Fruit fly (Drosophila melanogaster) whole organism, wandering third instar larva: ENCODE results near the gene beta-Man.
A peak's percentile ranks its signal among the peaks of the same experiment; 100 is the strongest.

Experiments used
- Abd-B ChIP-seq: fragments of >200 bp; optimal IDR thresholded peaks from 2 replicates; lab custom pipeline; 2017; ENCODE audit warnings: missing biosample characterization, missing genetic modification characterization
- CG32264 ChIP-seq: fragments of 200-800 bp; sonication (Bioruptor generic); optimal IDR thresholded peaks from 2 replicates; lab custom pipeline; 2016; ENCODE audit warnings: missing biosample characterization, missing genetic modification characterization
- CG9705 ChIP-seq: fragments of 200-800 bp; sonication (Bioruptor generic); optimal IDR thresholded peaks from 2 replicates; lab custom pipeline; 2018; ENCODE audit warnings: missing biosample characterization, mild to moderate bottlenecking, missing genetic modification characterization
- CrebA ChIP-seq: fragments of 200-800 bp; sonication (Bioruptor generic); optimal IDR thresholded peaks from 2 replicates; lab custom pipeline; 2016; ENCODE audit warnings: missing biosample characterization, mild to moderate bottlenecking, missing genetic modification characterization, borderline replicate concordance
- Dfd ChIP-seq: fragments of >200 bp; optimal IDR thresholded peaks from 2 replicates; lab custom pipeline; 2017; ENCODE audit warnings: missing biosample characterization, missing genetic modification characterization
- Dif ChIP-seq: fragments of 200-275, 200-300 bp; sonication (Bioruptor generic); optimal IDR thresholded peaks from 2 replicates; lab custom pipeline; 2018; ENCODE audit warnings: missing biosample characterization, missing genetic modification characterization; ENCODE audit not compliant: partially characterized antibody
- GATAd ChIP-seq: sonication (Bioruptor generic); optimal IDR thresholded peaks from 2 replicates; lab custom pipeline; 2016; ENCODE audit warnings: missing biosample characterization, missing genetic modification characterization
- HLH106 ChIP-seq: fragments of 200-800 bp; optimal IDR thresholded peaks from 3 replicates; lab custom pipeline; 2019; ENCODE audit warnings: missing biosample characterization, mild to moderate bottlenecking, missing genetic modification characterization, moderate library complexity
- Hnf4 ChIP-seq: fragments of 200-800 bp; sonication (Bioruptor generic); optimal IDR thresholded peaks from 2 replicates; lab custom pipeline; 2016; ENCODE audit warnings: missing biosample characterization, mild to moderate bottlenecking, missing genetic modification characterization
- Hr78 ChIP-seq: fragments of >200 bp; optimal IDR thresholded peaks from 2 replicates; lab custom pipeline; 2017; ENCODE audit warnings: missing biosample characterization, missing genetic modification characterization
- Hr83 ChIP-seq: fragments of 200-300 bp; sonication (Bioruptor generic); optimal IDR thresholded peaks from 2 replicates; lab custom pipeline; 2016; ENCODE audit warnings: missing biosample characterization, mild to moderate bottlenecking, missing genetic modification characterization, moderate library complexity; ENCODE audit not compliant: poor library complexity, severe bottlenecking
- Jra ChIP-seq: sonication (Bioruptor generic); optimal IDR thresholded peaks from 2 replicates; lab custom pipeline; 2016; ENCODE audit warnings: missing biosample characterization, missing genetic modification characterization
- Mio ChIP-seq: sonication (Bioruptor generic); optimal IDR thresholded peaks from 2 replicates; lab custom pipeline; 2016; ENCODE audit warnings: missing biosample characterization, missing genetic modification characterization
- Myc ChIP-seq: fragments of >200 bp; optimal IDR thresholded peaks from 2 replicates; lab custom pipeline; 2017
- N ChIP-seq: fragments of >200 bp; optimal IDR thresholded peaks from 2 replicates; lab custom pipeline; 2018; ENCODE audit warnings: missing biosample characterization, missing external identifiers, missing genetic modification characterization
- OdsH ChIP-seq: fragments of 200-800 bp; sonication (Bioruptor generic); optimal IDR thresholded peaks from 2 replicates; lab custom pipeline; 2016; ENCODE audit warnings: missing biosample characterization, mild to moderate bottlenecking, missing genetic modification characterization
- Rel ChIP-seq, 2 experiments: fragments of 200-800 bp; sonication (Bioruptor generic) in 1 of 2; optimal IDR thresholded peaks; 2 replicates in 1 of 2; 3 replicates in 1 of 2; lab custom pipeline; 2016 to 2019; ENCODE audit warnings: mild to moderate bottlenecking in 2 of 2, missing biosample characterization in 2 of 2, missing genetic modification characterization in 2 of 2, moderate library complexity in 1 of 2
- Sp1 ChIP-seq: fragments of 200-800 bp; sonication (Bioruptor generic); optimal IDR thresholded peaks from 3 replicates; lab custom pipeline; 2019; ENCODE audit warnings: missing biosample characterization, mild to moderate bottlenecking, missing genetic modification characterization, moderate library complexity
- Vsx2 ChIP-seq: fragments of 200-300, 225-300 bp; sonication (Bioruptor generic); optimal IDR thresholded peaks from 2 replicates; lab custom pipeline; 2018; ENCODE audit warnings: missing biosample characterization, missing genetic modification characterization; ENCODE audit not compliant: partially characterized antibody
- br ChIP-seq: fragments of 200-800 bp; sonication (Bioruptor generic); optimal IDR thresholded peaks from 2 replicates; lab custom pipeline; 2016; ENCODE audit warnings: missing biosample characterization, missing genetic modification characterization
- brk ChIP-seq: fragments of 200-800 bp; sonication (Bioruptor generic); optimal IDR thresholded peaks from 2 replicates; lab custom pipeline; 2016; ENCODE audit warnings: missing biosample characterization, mild to moderate bottlenecking, missing genetic modification characterization
- dl ChIP-seq, 2 experiments: fragments of 175-275, 200-275 bp in 1 of 2; fragments of 200-275 bp in 1 of 2; sonication (Bioruptor generic); optimal IDR thresholded peaks; lab custom pipeline; 2018; ENCODE audit warnings: mild to moderate bottlenecking in 2 of 2, missing biosample characterization in 2 of 2, missing genetic modification characterization in 2 of 2, moderate library complexity in 2 of 2; ENCODE audit not compliant: partially characterized antibody in 2 of 2, insufficient read depth in 1 of 2
- dmrt93B ChIP-seq: fragments of 200-800 bp; sonication (Bioruptor generic); optimal IDR thresholded peaks from 2 replicates; lab custom pipeline; 2018; ENCODE audit warnings: missing biosample characterization, mild to moderate bottlenecking, missing genetic modification characterization
- dsf ChIP-seq: sonication (Bioruptor generic); optimal IDR thresholded peaks from 2 replicates; lab custom pipeline; 2016; ENCODE audit warnings: missing biosample characterization, missing genetic modification characterization, borderline replicate concordance
- ey ChIP-seq: fragments of 200-800 bp; sonication (Bioruptor generic); optimal IDR thresholded peaks from 2 replicates; lab custom pipeline; 2016; ENCODE audit warnings: missing biosample characterization, missing genetic modification characterization
- foxo ChIP-seq, 2 experiments: fragments of 200-800 bp; sonication (Bioruptor generic); optimal IDR thresholded peaks; 2 replicates in 1 of 2; 3 replicates in 1 of 2; lab custom pipeline; 2016 to 2017; ENCODE audit warnings: missing biosample characterization in 2 of 2, missing genetic modification characterization in 2 of 2
- fru ChIP-seq: fragments of 200-800 bp; sonication (Bioruptor generic); optimal IDR thresholded peaks from 3 replicates; lab custom pipeline; 2016; ENCODE audit warnings: missing biosample characterization, mild to moderate bottlenecking, missing genetic modification characterization
- h ChIP-seq: fragments of 200-800 bp; sonication (Bioruptor generic); optimal IDR thresholded peaks from 3 replicates; lab custom pipeline; 2016; ENCODE audit warnings: missing biosample characterization, mild to moderate bottlenecking, missing genetic modification characterization
- jim ChIP-seq: fragments of 175-275, 200-325 bp; sonication (Bioruptor generic); optimal IDR thresholded peaks from 2 replicates; lab custom pipeline; 2016; ENCODE audit warnings: missing biosample characterization, mild to moderate bottlenecking, missing genetic modification characterization
- lola ChIP-seq: fragments of >200 bp; optimal IDR thresholded peaks from 2 replicates; lab custom pipeline; 2017; ENCODE audit warnings: missing biosample characterization, missing genetic modification characterization
- pan ChIP-seq: fragments of >200 bp; optimal IDR thresholded peaks from 2 replicates; lab custom pipeline; 2017
- psq ChIP-seq: fragments of 200-800 bp; sonication (Bioruptor generic); optimal IDR thresholded peaks from 3 replicates; lab custom pipeline; 2017; ENCODE audit warnings: missing biosample characterization, mild to moderate bottlenecking, missing genetic modification characterization, moderate library complexity
- rgr ChIP-seq: fragments of 200-800 bp; sonication (Bioruptor generic); optimal IDR thresholded peaks from 3 replicates; lab custom pipeline; 2016; ENCODE audit warnings: missing biosample characterization, mild to moderate bottlenecking, missing genetic modification characterization
- sage ChIP-seq: fragments of 200-800 bp; sonication (Bioruptor generic); optimal IDR thresholded peaks from 2 replicates; lab custom pipeline; 2016; ENCODE audit warnings: missing biosample characterization, mild to moderate bottlenecking, missing genetic modification characterization
- sv ChIP-seq: fragments of 200-800 bp; sonication (Bioruptor generic); optimal IDR thresholded peaks from 3 replicates; lab custom pipeline; 2016; ENCODE audit warnings: missing biosample characterization, missing genetic modification characterization
- tai ChIP-seq: sonication (Bioruptor generic); optimal IDR thresholded peaks from 2 replicates; lab custom pipeline; 2016; ENCODE audit warnings: missing biosample characterization, missing genetic modification characterization
- usp ChIP-seq: fragments of >200 bp; optimal IDR thresholded peaks from 2 replicates; lab custom pipeline; 2017; ENCODE audit warnings: missing biosample characterization, missing genetic modification characterization
- woc ChIP-seq: sonication (Bioruptor generic); optimal IDR thresholded peaks from 2 replicates; lab custom pipeline; 2016; ENCODE audit warnings: missing biosample characterization, mild to moderate bottlenecking, missing genetic modification characterization

Gene beta-Man

DNA sequence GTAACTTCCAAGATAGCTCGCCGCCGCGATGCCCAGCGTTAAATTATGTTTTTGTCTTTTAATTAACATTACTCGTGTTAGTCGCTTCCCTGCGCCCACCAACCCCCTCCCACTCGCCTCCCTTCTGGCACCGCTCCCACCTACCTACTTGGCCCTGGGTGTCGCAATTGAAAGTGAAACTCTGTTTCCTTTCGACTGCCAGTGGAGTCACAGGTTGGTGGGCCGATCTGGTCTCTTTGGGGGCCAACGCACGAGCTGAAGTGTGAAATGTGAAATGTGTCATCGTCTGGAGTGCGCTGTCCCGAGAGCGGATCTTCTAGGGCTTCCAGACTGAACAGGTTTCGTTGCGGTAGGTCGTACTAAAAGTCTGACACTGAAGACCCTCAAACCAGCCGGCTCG is 17.6 kb downstream of the beta-Man start:
- no peak for TF ChIP-seq GATAd (GFP tag; lab: Kevin White, UChicago)
- TF ChIP-seq Hr83 (GFP tag; lab: Kevin White, UChicago): no peak
- TF ChIP-seq, all 38 proteins: peak for 0

DNA sequence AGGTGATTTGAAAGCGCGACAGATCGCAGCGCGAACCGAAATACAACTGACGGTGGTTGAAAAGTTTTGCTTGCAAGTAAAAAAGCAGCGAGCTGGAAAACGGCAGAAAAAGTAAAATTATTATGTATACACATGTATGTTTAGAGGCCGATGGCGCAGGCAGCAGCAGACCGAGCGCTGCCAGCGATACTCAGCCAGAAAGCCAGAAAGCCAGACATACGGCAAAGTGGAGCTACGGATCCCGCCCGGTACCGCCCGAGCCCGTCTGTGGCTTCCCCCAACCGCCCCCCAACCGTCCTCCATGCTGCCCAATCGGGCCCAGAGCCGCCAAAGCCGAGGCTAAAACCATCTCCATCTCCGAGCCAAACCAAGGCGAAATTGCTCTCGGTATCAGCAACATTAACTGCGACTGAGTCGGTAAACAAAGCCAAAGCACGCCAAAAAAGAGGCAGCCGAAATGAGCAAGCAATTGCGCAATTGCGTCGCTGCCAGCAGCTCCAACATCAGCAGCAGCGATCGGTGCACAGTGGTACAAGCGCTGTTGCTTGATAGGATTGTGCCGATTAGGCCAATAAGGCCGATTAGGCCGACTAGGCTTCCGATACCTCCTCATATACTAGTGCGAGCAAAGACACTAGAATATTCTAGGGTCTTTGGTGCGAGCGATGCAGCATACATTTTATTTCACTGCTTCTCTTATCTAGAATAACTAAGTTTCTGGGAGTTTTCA is 18.4 kb downstream of the beta-Man start, which contains the start of gene CG14636:
TSS of gene CG14636 (minus strand) at position 51 of the 730 bp plus-strand sequence.
- TF ChIP-seq rgr (GFP tag; lab: Kevin White, UChicago): peak; percentile 75
- TF ChIP-seq psq (GFP tag; lab: Kevin White, UChicago): peak; percentile 27
- peak; percentile 61 for TF ChIP-seq br (GFP tag; lab: Kevin White, UChicago)
- no peak for TF ChIP-seq lola (GFP tag; lab: Kevin White, UChicago)
- peak; percentile 29 for TF ChIP-seq Sp1
- no peak for TF ChIP-seq dl (GFP tag; optimal IDR thresholded peaks at IDR 0.05; lab: Kevin White, UChicago; ENCODE audit: insufficient read depth in 1 of 2, partially characterized antibody in 2 of 2)
- no peak for TF ChIP-seq pan
- peak; percentile 58 for TF ChIP-seq sv (GFP tag; lab: Kevin White, UChicago)
- peak; percentile 79 for TF ChIP-seq h (GFP tag; lab: Kevin White, UChicago)
- peak; percentile 68 for TF ChIP-seq ey (GFP tag; lab: Kevin White, UChicago)
- TF ChIP-seq brk: no peak
- TF ChIP-seq fru (GFP tag; lab: Kevin White, UChicago): peak; percentile 63
- peak; percentile 26 for TF ChIP-seq CG9705 (GFP tag; lab: Kevin White, UChicago)
- TF ChIP-seq GATAd (GFP tag; lab: Kevin White, UChicago): no peak
- TF ChIP-seq Vsx2: no peak
- TF ChIP-seq jim: no peak
- peak; percentile 48 for TF ChIP-seq OdsH (GFP tag; lab: Kevin White, UChicago)
- peak; percentile 61 for TF ChIP-seq HLH106
- TF ChIP-seq Hr78: no peak
- no peak for TF ChIP-seq Rel (GFP tag; optimal IDR thresholded peaks at IDR 0.05; lab: Kevin White, UChicago)
- peak; percentile 16 for TF ChIP-seq Rel (tag; optimal IDR thresholded peaks at IDR 0.05; lab: Kevin White, UChicago)
- TF ChIP-seq Jra (GFP tag; lab: Kevin White, UChicago): no peak
- no peak for TF ChIP-seq sage
- no peak for TF ChIP-seq usp
- TF ChIP-seq Mio (GFP tag; lab: Kevin White, UChicago): no peak
- TF ChIP-seq Hr83 (GFP tag; lab: Kevin White, UChicago): no peak
- peak; percentile 55 for TF ChIP-seq woc
- no peak for TF ChIP-seq CrebA (GFP tag; lab: Kevin White, UChicago)
- no peak for TF ChIP-seq N (GFP tag; lab: Kevin White, UChicago)
- peak; percentile 31 for TF ChIP-seq dmrt93B (GFP tag; lab: Kevin White, UChicago)
- peak; percentile 17 for TF ChIP-seq Hnf4
- no peak for TF ChIP-seq Abd-B (GFP tag; lab: Kevin White, UChicago)
- peak; percentile 81 for TF ChIP-seq Dfd (GFP tag; lab: Kevin White, UChicago)
- TF ChIP-seq tai (GFP tag; lab: Kevin White, UChicago): no peak
- TF ChIP-seq foxo (GFP tag; optimal IDR thresholded peaks at IDR 0.05; lab: Kevin White, UChicago): peak; percentile 21 to 60
- TF ChIP-seq CG32264: peak; percentile 34
- TF ChIP-seq Dif: no peak
- TF ChIP-seq dsf (GFP tag; lab: Kevin White, UChicago): no peak
- no peak for TF ChIP-seq Myc (lab: Kevin White, UChicago)

DNA sequence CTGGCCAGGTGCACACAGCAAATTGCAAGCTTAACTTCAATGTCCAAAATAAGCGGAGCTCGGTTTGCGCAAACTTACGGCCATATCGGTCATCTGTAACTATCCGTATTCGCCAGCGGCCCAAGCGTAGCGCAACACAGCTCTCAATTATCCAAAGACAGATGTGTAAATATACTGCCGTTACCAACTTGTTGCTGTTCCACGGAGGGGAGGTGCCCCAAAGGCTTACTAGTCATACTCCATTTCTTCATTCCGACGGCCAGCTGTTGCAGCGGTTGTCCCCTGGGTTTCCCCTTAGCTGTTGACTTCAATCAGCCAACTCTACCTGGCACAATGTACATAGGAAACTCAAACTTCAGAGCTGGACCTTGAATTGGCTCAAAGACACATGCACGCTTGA is 23.0 kb downstream of the beta-Man start, which contains the start of gene CG31516:
TSS of gene CG31516 (minus strand) at position 101 of the 400 bp plus-strand sequence.
- TF ChIP-seq Jra (GFP tag; lab: Kevin White, UChicago): no peak
- TF ChIP-seq dmrt93B (GFP tag; lab: Kevin White, UChicago): no peak
- no peak for TF ChIP-seq rgr (GFP tag; lab: Kevin White, UChicago)
- no peak for TF ChIP-seq jim
- TF ChIP-seq Rel (GFP tag; optimal IDR thresholded peaks at IDR 0.05; lab: Kevin White, UChicago): no peak
- peak; percentile 83 for TF ChIP-seq Rel (tag; optimal IDR thresholded peaks at IDR 0.05; lab: Kevin White, UChicago)
